Fruit fly (Drosophila melanogaster): ENCODE measurements around the gene cyst.

DNA sequence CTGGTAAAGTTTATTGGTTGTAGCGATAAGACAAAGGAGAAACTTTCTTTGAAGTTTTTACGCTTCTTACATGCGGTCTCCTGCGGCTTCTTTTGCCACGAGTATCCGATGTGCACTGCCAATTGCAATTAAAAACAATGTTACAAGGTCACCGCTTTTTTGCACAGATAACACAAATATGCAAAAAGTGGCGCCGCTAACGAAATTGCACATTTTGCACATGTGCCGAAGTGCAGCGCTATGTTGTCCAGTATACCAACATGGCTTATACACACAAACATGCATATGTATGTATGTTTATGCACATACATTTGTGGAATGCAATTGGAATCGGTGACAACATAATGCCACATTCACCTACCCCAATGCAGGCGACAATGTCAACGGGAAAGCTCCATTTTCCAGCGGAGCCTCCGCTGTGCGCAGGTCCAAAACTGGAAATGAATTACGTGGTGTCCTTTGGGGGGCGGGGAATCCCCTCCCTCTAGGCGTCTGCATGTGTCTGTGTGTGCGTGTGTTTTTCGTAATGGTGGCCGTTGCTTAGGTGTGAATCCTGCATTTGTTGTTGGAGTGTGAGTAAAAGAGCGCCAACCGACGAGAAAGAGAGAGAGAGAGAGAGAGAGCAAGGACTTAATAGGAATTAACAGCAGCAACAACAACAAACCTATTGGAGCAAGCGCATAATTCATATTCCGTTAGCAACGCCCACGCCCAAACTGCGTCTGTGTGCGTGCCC lies 29.1 kb downstream of the cyst start:
- TF ChIP-seq Abd-B (GFP tag; optimal IDR thresholded peaks at IDR 0.05): no peak
- no peak for TF ChIP-seq Vsx2 (GFP tag; optimal IDR thresholded peaks at IDR 0.05; ENCODE audit: partially characterized antibody)
- no peak for TF ChIP-seq Dfd (GFP tag; optimal IDR thresholded peaks at IDR 0.05)
- TF ChIP-seq rgr (GFP tag; optimal IDR thresholded peaks at IDR 0.05): no peak
- no peak for TF ChIP-seq Hnf4 (GFP tag; optimal IDR thresholded peaks at IDR 0.05)
- no peak for TF ChIP-seq Hr78 (GFP tag; optimal IDR thresholded peaks at IDR 0.05)
- TF ChIP-seq pan (optimal IDR thresholded peaks at IDR 0.05): no peak
- no peak for TF ChIP-seq h (GFP tag; optimal IDR thresholded peaks at IDR 0.05)
- no peak for TF ChIP-seq CG9705 (GFP tag; optimal IDR thresholded peaks at IDR 0.05)
- no peak for TF ChIP-seq Dif (GFP tag; optimal IDR thresholded peaks at IDR 0.05; ENCODE audit: partially characterized antibody)
- TF ChIP-seq brk (GFP tag; optimal IDR thresholded peaks at IDR 0.05): no peak
- TF ChIP-seq Myc (optimal IDR thresholded peaks at IDR 0.05): no peak
- no peak for TF ChIP-seq dl (GFP tag; optimal IDR thresholded peaks at IDR 0.05; ENCODE audit: insufficient read depth in 1 of 2, partially characterized antibody in 2 of 2)
- TF ChIP-seq dmrt93B (GFP tag; optimal IDR thresholded peaks at IDR 0.05): no peak

All from whole organism, wandering third instar larva.